Fruit fly (Drosophila melanogaster): ENCODE results near the gene CG42249.

- TF ChIP-seq bab1 (GFP tag; optimal IDR thresholded peaks at IDR 0.05), result peak; percentile 28
- peak; percentile 6 for TF ChIP-seq CG5204 (GFP tag; optimal IDR thresholded peaks at IDR 0.05)
- no peak for TF ChIP-seq ovo (GFP tag; optimal IDR thresholded peaks at IDR 0.05)
- peak; percentile 52 for TF ChIP-seq CG7045 (GFP tag; optimal IDR thresholded peaks at IDR 0.05)
- no peak for TF ChIP-seq CG1620 (GFP tag; optimal IDR thresholded peaks at IDR 0.05)
- no peak for TF ChIP-seq Hr96 (GFP tag; optimal IDR thresholded peaks at IDR 0.05)
- TF ChIP-seq cnc (optimal IDR thresholded peaks at IDR 0.05), result no peak
- peak; percentile 61 for TF ChIP-seq CG33017 (tag; optimal IDR thresholded peaks at IDR 0.05)
Measured at dm6 chrX:11081242-11081641, 14.8 kb upstream of the CG42249 start.
